Worm (Caenorhabditis elegans) whole organism, mixed stage, embryonic: Measurements from ENCODE around the gene rps-3.

Experiments
- ceh-39 ChIP-seq: fragments of 150-350 bp; optimal IDR thresholded peaks from 2 replicates; lab custom pipeline; 2014; ENCODE audit warnings: missing biosample characterization, missing genetic modification characterization
- ceh-43 ChIP-seq: fragments of 200-800 bp; sonication (Bioruptor generic); optimal IDR thresholded peaks from 2 replicates; lab custom pipeline; 2018; ENCODE audit warnings: mild to moderate bottlenecking, missing genetic modification characterization, moderate library complexity, missing compliant biosample characterization
- flh-1 ChIP-seq: fragments of 200-800 bp; sonication (Bioruptor generic); optimal IDR thresholded peaks from 2 replicates; lab custom pipeline; 2018; ENCODE audit warnings: mild to moderate bottlenecking, missing genetic modification characterization, moderate library complexity, missing compliant biosample characterization
- lin-13 ChIP-seq: fragments of 150-350 bp; optimal IDR thresholded peaks from 2 replicates; lab custom pipeline; 2014; ENCODE audit warnings: missing biosample characterization, missing genetic modification characterization
- mep-1 ChIP-seq: fragments of 150-350 bp; optimal IDR thresholded peaks from 2 replicates; lab custom pipeline; 2017; ENCODE audit warnings: missing biosample characterization, missing genetic modification reagents, missing genetic modification characterization, inconsistent platforms
- snpc-4 ChIP-seq: fragments of 150-350 bp; optimal IDR thresholded peaks from 2 replicates; lab custom pipeline; 2014; ENCODE audit warnings: missing biosample characterization, missing genetic modification characterization
- sptf-1 ChIP-seq: sonication (generic microtip); optimal IDR thresholded peaks from 2 replicates; lab custom pipeline; 2017; ENCODE audit warnings: mild to moderate bottlenecking, missing genetic modification characterization, moderate library complexity, missing compliant biosample characterization
- ztf-11 ChIP-seq: fragments of 150-350 bp; optimal IDR thresholded peaks from 2 replicates; lab custom pipeline; 2014; ENCODE audit warnings: missing biosample characterization, missing genetic modification characterization

ce11 chrIII:6157708-6158321 lies 48.8 kb upstream of the rps-3 start, which contains the start of gene anmt-2:
- TF ChIP-seq lin-13 (tag; lab: Kevin White, UChicago) (no peak), ztf-11 (tag; lab: Kevin White, UChicago) (no peak), flh-1 (GFP tag; lab: Kevin White, UChicago) (no peak), sptf-1 (no peak), mep-1 (no peak), ceh-43 (no peak), snpc-4 (tag; lab: Kevin White, UChicago) (no peak), ceh-39 (no peak)
